Fruit fly (Drosophila melanogaster) whole organism, embryonic: Measurements from ENCODE around the gene betaGlu.
A peak's percentile ranks its signal among the peaks of the same experiment; 100 is the strongest.

Source experiments
- Ada2b ChIP-seq: fragments of 200-800 bp; sonication (Bioruptor generic); IDR thresholded peaks from 2 replicates; pipeline ENCODE4 v1.3.6; 2022; ENCODE audit warnings: missing biosample characterization, missing genetic modification characterization
- Asciz ChIP-seq: fragments of 200-800 bp; sonication (Bioruptor generic); optimal IDR thresholded peaks from 2 replicates; lab custom pipeline; 2017; ENCODE audit warnings: missing biosample characterization, mild to moderate bottlenecking, missing genetic modification characterization, missing genetic modification reagents
- BEAF-32 ChIP-seq: fragments of 200-800 bp; sonication (Bioruptor generic); optimal IDR thresholded peaks from 3 replicates; lab custom pipeline; 2017; ENCODE audit warnings: missing biosample characterization, missing genetic modification characterization, mild to moderate bottlenecking, moderate library complexity, missing genetic modification reagents
- Bteb2 ChIP-seq: fragments of 200-800 bp; sonication (Bioruptor generic); optimal IDR thresholded peaks from 2 replicates; lab custom pipeline; 2016; ENCODE audit warnings: missing biosample characterization, missing genetic modification characterization
- CG10565 ChIP-seq: fragments of 200-800 bp; sonication (Bioruptor generic); optimal IDR thresholded peaks from 3 replicates; lab custom pipeline; 2016; ENCODE audit warnings: missing biosample characterization, mild to moderate bottlenecking, missing genetic modification characterization
- CG13287 ChIP-seq: fragments of 200-800 bp; sonication (Bioruptor generic); IDR thresholded peaks from 2 replicates; pipeline ENCODE4 v1.3.6; 2022; ENCODE audit warnings: missing biosample characterization, missing genetic modification characterization; ENCODE audit not compliant: partially characterized antibody
- CG14014 ChIP-seq: fragments of 200-800 bp; sonication (Bioruptor generic); IDR thresholded peaks from 2 replicates; pipeline ENCODE4 v1.3.6; 2022; ENCODE audit warnings: missing biosample characterization, missing genetic modification characterization
- CG15601 ChIP-seq: fragments of 200-800 bp; sonication (Bioruptor generic); optimal IDR thresholded peaks from 3 replicates; lab custom pipeline; 2019; ENCODE audit warnings: missing biosample characterization, mild to moderate bottlenecking, missing genetic modification characterization, moderate library complexity
- CG15696 ChIP-seq: fragments of 200-800 bp; sonication (Bioruptor generic); optimal IDR thresholded peaks from 2 replicates; lab custom pipeline; 2019; ENCODE audit warnings: missing biosample characterization, mild to moderate bottlenecking, missing genetic modification characterization, moderate library complexity
- CG2875 ChIP-seq: fragments of 200-800 bp; sonication (Bioruptor generic); optimal IDR thresholded peaks from 2 replicates; lab custom pipeline; 2017; ENCODE audit warnings: missing biosample characterization, mild to moderate bottlenecking, missing genetic modification characterization, missing genetic modification reagents
- CG30020 ChIP-seq: fragments of 200-800 bp; optimal IDR thresholded peaks from 2 replicates; lab custom pipeline; 2019; ENCODE audit warnings: missing biosample characterization, mild to moderate bottlenecking, missing genetic modification characterization, moderate library complexity
- CG31441 ChIP-seq: fragments of 200-800 bp; sonication (Bioruptor generic); IDR thresholded peaks from 2 replicates; pipeline ENCODE4 v1.3.6; 2022; ENCODE audit warnings: missing biosample characterization, missing genetic modification characterization
- CG32767 ChIP-seq: fragments of 200-800 bp; sonication (Bioruptor generic); IDR thresholded peaks from 2 replicates; pipeline ENCODE4 v1.3.6; 2022; ENCODE audit warnings: missing biosample characterization, missing genetic modification characterization
- CG34224 ChIP-seq: fragments of 200-800 bp; sonication (Bioruptor generic); IDR thresholded peaks from 3 replicates; pipeline ENCODE4 v1.3.6; 2022; ENCODE audit warnings: missing biosample characterization, missing genetic modification characterization; ENCODE audit not compliant: partially characterized antibody
- CG4404 ChIP-seq: fragments of 200-800 bp; sonication (Bioruptor generic); IDR thresholded peaks from 2 replicates; pipeline ENCODE4 v1.3.6; 2022; ENCODE audit warnings: missing biosample characterization, missing genetic modification characterization
- CG4617 ChIP-seq: fragments of 200-800 bp; sonication (Bioruptor generic); optimal IDR thresholded peaks from 3 replicates; lab custom pipeline; 2016; ENCODE audit warnings: missing biosample characterization, missing genetic modification characterization, borderline replicate concordance
- CG4707 ChIP-seq: fragments of 200-800 bp; sonication (Bioruptor generic); optimal IDR thresholded peaks from 2 replicates; lab custom pipeline; 2018; ENCODE audit warnings: missing biosample characterization, mild to moderate bottlenecking, missing genetic modification characterization, moderate library complexity
- CG6254 ChIP-seq: fragments of 200-800 bp; sonication (Bioruptor generic); optimal IDR thresholded peaks from 3 replicates; lab custom pipeline; 2017; ENCODE audit warnings: mild to moderate bottlenecking, missing biosample characterization, missing genetic modification reagents, missing genetic modification characterization
- CG8765 ChIP-seq: fragments of 200-800 bp; sonication (Bioruptor generic); IDR thresholded peaks from 2 replicates; pipeline ENCODE4 v1.3.6; 2022; ENCODE audit warnings: missing biosample characterization, missing genetic modification characterization
- CG8924 ChIP-seq: fragments of 200-800 bp; optimal IDR thresholded peaks from 3 replicates; lab custom pipeline; 2019; ENCODE audit warnings: missing biosample characterization, mild to moderate bottlenecking, missing genetic modification characterization, moderate library complexity
- D19B ChIP-seq: fragments of 200-800 bp; sonication (Bioruptor generic); optimal IDR thresholded peaks from 2 replicates; lab custom pipeline; 2017; ENCODE audit warnings: missing biosample characterization, mild to moderate bottlenecking, missing genetic modification characterization
- Dip3 ChIP-seq: fragments of 200-800 bp; sonication (Bioruptor generic); optimal IDR thresholded peaks from 3 replicates; lab custom pipeline; 2016; ENCODE audit warnings: missing biosample characterization, missing genetic modification characterization
- E2f1 ChIP-seq: fragments of 200-800 bp; sonication (Bioruptor generic); IDR thresholded peaks from 2 replicates; pipeline ENCODE4 v1.3.6; 2022; ENCODE audit warnings: missing biosample characterization, missing genetic modification characterization
- ERR ChIP-seq: fragments of 200-800 bp; sonication (Bioruptor generic); optimal IDR thresholded peaks from 2 replicates; lab custom pipeline; 2016; ENCODE audit warnings: missing biosample characterization, missing genetic modification characterization
- HHEX ChIP-seq: fragments of 200-800 bp; sonication (Bioruptor generic); optimal IDR thresholded peaks from 3 replicates; lab custom pipeline; 2017; ENCODE audit warnings: missing biosample characterization, mild to moderate bottlenecking, missing genetic modification characterization, missing genetic modification reagents
- HLH54F ChIP-seq: fragments of 200-800 bp; sonication (Bioruptor generic); optimal IDR thresholded peaks from 3 replicates; lab custom pipeline; 2016; ENCODE audit warnings: missing biosample characterization, missing genetic modification characterization
- Hsf ChIP-seq: fragments of 200-800 bp; sonication (Bioruptor generic); optimal IDR thresholded peaks from 3 replicates; lab custom pipeline; 2016; ENCODE audit warnings: missing biosample characterization, missing genetic modification characterization
- NFAT ChIP-seq: fragments of 200-800 bp; sonication (Bioruptor generic); IDR thresholded peaks from 2 replicates; pipeline ENCODE4 v1.3.6; 2022; ENCODE audit warnings: missing biosample characterization, missing genetic modification characterization
- NK7.1 ChIP-seq: fragments of 200-800 bp; sonication (Bioruptor generic); optimal IDR thresholded peaks from 3 replicates; lab custom pipeline; 2016; ENCODE audit warnings: missing biosample characterization, missing genetic modification characterization
- Rfx ChIP-seq: fragments of 200-800 bp; sonication (Bioruptor generic); IDR thresholded peaks from 2 replicates; pipeline ENCODE4 v1.3.6; 2022; ENCODE audit warnings: missing biosample characterization, missing genetic modification characterization
- Stat92E ChIP-seq, 3 experiments: fragments of >200 bp in 2 of 3; fragments of 200-800 bp in 1 of 3; sonication (Bioruptor generic) in 1 of 3; optimal IDR thresholded peaks; 2 replicates each; lab custom pipeline; 2017 to 2019; ENCODE audit warnings: missing biosample characterization in 3 of 3, missing genetic modification characterization in 3 of 3, mild to moderate bottlenecking in 1 of 3, moderate library complexity in 1 of 3
- Xbp1 ChIP-seq: fragments of 200-800 bp; sonication (Bioruptor generic); optimal IDR thresholded peaks from 3 replicates; lab custom pipeline; 2016; ENCODE audit warnings: missing biosample characterization, mild to moderate bottlenecking, missing genetic modification characterization
- chif ChIP-seq, 2 experiments: fragments of 200-800 bp; sonication (Bioruptor generic); optimal IDR thresholded peaks; 3 replicates each; lab custom pipeline; 2016; ENCODE audit warnings: missing biosample characterization in 2 of 2, missing genetic modification characterization in 2 of 2
- ci ChIP-seq: fragments of 200-800 bp; sonication (Bioruptor generic); IDR thresholded peaks from 3 replicates; pipeline ENCODE4 v1.3.6; 2022; ENCODE audit warnings: missing biosample characterization, missing genetic modification characterization
- corto ChIP-seq: fragments of 200-800 bp; sonication (Bioruptor generic); optimal IDR thresholded peaks from 2 replicates; lab custom pipeline; 2016; ENCODE audit warnings: missing biosample characterization, mild to moderate bottlenecking, missing genetic modification characterization, moderate library complexity
- dm ChIP-seq: fragments of 200-800 bp; sonication (Bioruptor generic); optimal IDR thresholded peaks from 3 replicates; lab custom pipeline; 2016; ENCODE audit warnings: missing biosample characterization, missing genetic modification characterization
- hbn ChIP-seq: fragments of 200-800 bp; sonication (Bioruptor generic); IDR thresholded peaks from 2 replicates; pipeline ENCODE4 v1.3.6; 2022; ENCODE audit warnings: missing biosample characterization, missing genetic modification characterization; ENCODE audit not compliant: partially characterized antibody
- kay ChIP-seq: fragments of 200-800 bp; sonication (Bioruptor generic); optimal IDR thresholded peaks from 2 replicates; lab custom pipeline; 2016; ENCODE audit warnings: missing biosample characterization, missing genetic modification characterization
- ken ChIP-seq: fragments of 200-800 bp; sonication (Bioruptor generic); IDR thresholded peaks from 3 replicates; pipeline ENCODE4 v1.3.6; 2022; ENCODE audit warnings: missing biosample characterization, missing genetic modification characterization
- lov ChIP-seq, 2 experiments: fragments of 200-800 bp in 1 of 2; fragments of >200 bp in 1 of 2; sonication (Bioruptor generic) in 1 of 2; IDR thresholded peaks in 1 of 2; optimal IDR thresholded peaks in 1 of 2; 2 replicates in 1 of 2; 3 replicates in 1 of 2; pipeline versions ENCODE4 v1.3.6 to Lab custom; 2017 to 2022; ENCODE audit warnings: missing biosample characterization in 1 of 2, missing genetic modification characterization in 1 of 2
- mam ChIP-seq: fragments of 200-800 bp; sonication (Bioruptor generic); optimal IDR thresholded peaks from 3 replicates; lab custom pipeline; 2016; ENCODE audit warnings: missing biosample characterization, missing genetic modification characterization
- onecut ChIP-seq: fragments of 200-800 bp; sonication (Bioruptor generic); IDR thresholded peaks from 2 replicates; pipeline ENCODE4 v1.3.6; 2022; ENCODE audit warnings: missing biosample characterization, missing genetic modification characterization
- psq ChIP-seq: fragments of 200-800 bp; sonication (Bioruptor generic); optimal IDR thresholded peaks from 2 replicates; lab custom pipeline; 2017; ENCODE audit warnings: missing biosample characterization, missing genetic modification characterization
- scrt ChIP-seq: fragments of 200-800 bp; sonication (Bioruptor generic); optimal IDR thresholded peaks from 2 replicates; lab custom pipeline; 2018; ENCODE audit warnings: missing biosample characterization, mild to moderate bottlenecking, missing genetic modification characterization, moderate library complexity
- sens ChIP-seq: fragments of 200-800 bp; sonication (Bioruptor generic); peaks from one replicate; lab custom pipeline; 2016; ENCODE audit warnings: missing biosample characterization, missing genetic modification characterization
- sima ChIP-seq: fragments of 200-800 bp; sonication (Bioruptor generic); optimal IDR thresholded peaks from 2 replicates; lab custom pipeline; 2016; ENCODE audit warnings: missing biosample characterization, missing genetic modification characterization
- stwl ChIP-seq: fragments of 200-800 bp; sonication (Bioruptor generic); optimal IDR thresholded peaks from 3 replicates; lab custom pipeline; 2018; ENCODE audit warnings: missing biosample characterization, mild to moderate bottlenecking, missing genetic modification characterization, moderate library complexity
- unpg ChIP-seq: fragments of 200-800 bp; sonication (Bioruptor generic); optimal IDR thresholded peaks from 3 replicates; lab custom pipeline; 2018; ENCODE audit warnings: missing biosample characterization, mild to moderate bottlenecking, missing genetic modification characterization, moderate library complexity
- zf30C ChIP-seq: fragments of 200-800 bp; sonication (Bioruptor generic); optimal IDR thresholded peaks from 3 replicates; lab custom pipeline; 2018; ENCODE audit warnings: missing biosample characterization, mild to moderate bottlenecking, missing genetic modification characterization

betaGlu gene

dm6 chr3R:31771790-31772576 is at the start of gene betaGlu, which contains the start of gene sip3 (continued):
- TF ChIP-seq corto (GFP tag; lab: Kevin White, UChicago) (no peak), psq (GFP tag; lab: Kevin White, UChicago) (no peak), Stat92E (GFP tag; optimal IDR thresholded peaks at IDR 0.05; lab: Kevin White, UChicago) (no peak), CG4707 (no peak), Ada2b (GFP tag; lab: Robert Waterston, UW) (no peak), D19B (GFP tag; lab: Kevin White, UChicago) (no peak), E2f1 (GFP tag; lab: Robert Waterston, UW) (no peak), CG15696 (no peak), mam (GFP tag; lab: Kevin White, UChicago) (peak; percentile 15), stwl (peak; percentile 49), Bteb2 (GFP tag; lab: Kevin White, UChicago) (no peak), CG13287 (GFP tag; lab: Robert Waterston, UW) (peak; percentile 93), ci (no peak), BEAF-32 (GFP tag; lab: Kevin White, UChicago) (peak; percentile 93), ken (GFP tag; lab: Robert Waterston, UW) (no peak), Xbp1 (peak; percentile 52), CG6254 (no peak), NFAT (GFP tag; lab: Robert Waterston, UW) (no peak), kay (GFP tag; lab: Kevin White, UChicago) (no peak), lov (optimal IDR thresholded peaks at IDR 0.05; lab: Kevin White, UChicago) (no peak), lov (GFP tag; IDR thresholded peaks at IDR 0.05; lab: Robert Waterston, UW) (no peak), dm (no peak), CG10565 (GFP tag; lab: Kevin White, UChicago) (no peak), ERR (GFP tag; lab: Kevin White, UChicago) (no peak), CG8765 (no peak), HLH54F (GFP tag; lab: Kevin White, UChicago) (no peak), CG15601 (tag; lab: Kevin White, UChicago) (peak; percentile 42), Rfx (peak; percentile 27; the same call in 1 of the 2 replicates), CG34224 (peak; percentile 89), CG8924 (peak; percentile 25), CG32767 (GFP tag; lab: Robert Waterston, UW) (no peak), CG4404 (GFP tag; lab: Robert Waterston, UW) (no peak), Asciz (GFP tag; lab: Kevin White, UChicago) (no peak), CG2875 (no peak), zf30C (no peak), sens (GFP tag; lab: Kevin White, UChicago) (peak; percentile 83), HHEX (GFP tag; lab: Kevin White, UChicago) (no peak), NK7.1 (no peak), Dip3 (GFP tag; lab: Kevin White, UChicago) (no peak), chif (GFP tag; optimal IDR thresholded peaks at IDR 0.05; lab: Kevin White, UChicago) (no peak), CG4617 (peak; percentile 28), sima (GFP tag; lab: Kevin White, UChicago) (no peak), scrt (no peak), onecut (GFP tag; lab: Robert Waterston, UW) (no peak), hbn (peak; percentile 86), unpg (no peak), Hsf (GFP tag; lab: Kevin White, UChicago) (peak; percentile 13), CG31441 (peak; percentile 22; the same call in 1 of the 2 replicates), CG14014 (no peak), CG30020 (tag; lab: Kevin White, UChicago) (peak; percentile 47)
